Worm (Caenorhabditis elegans): ENCODE results near the gene F44B9.9.

DNA sequence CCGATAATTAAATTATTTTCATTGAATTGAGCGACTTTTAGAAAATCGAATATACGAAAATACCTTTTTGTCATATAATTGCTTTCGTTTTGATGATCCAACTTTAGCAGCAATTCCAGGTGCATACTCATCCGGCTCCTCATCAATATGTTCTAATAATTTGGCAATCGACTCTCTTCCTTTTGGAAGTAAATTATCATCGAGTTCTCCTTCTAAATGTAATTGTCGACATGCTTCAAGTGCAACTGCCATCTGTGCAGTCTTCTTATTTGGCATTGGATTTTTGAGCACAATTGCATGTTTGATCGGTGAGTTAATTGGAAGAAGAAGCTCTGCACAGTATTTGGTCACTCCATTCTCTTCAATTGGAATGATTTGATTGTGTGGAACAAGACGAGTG is 46.3 kb upstream of the F44B9.9 start:
- no peak for TF ChIP-seq daf-16 (GFP tag; optimal IDR thresholded peaks at IDR 0.05)
- TF ChIP-seq daf-16 (tag; optimal IDR thresholded peaks at IDR 0.05): no peak
- TF ChIP-seq fkh-10 (GFP tag; optimal IDR thresholded peaks at IDR 0.05): no peak
- TF ChIP-seq lin-39 (tag; optimal IDR thresholded peaks at IDR 0.05): no peak
